Worm (Caenorhabditis elegans) whole organism, late embryonic: Measurements from ENCODE around the gene kcc-2.

Source experiments
- Y22D7AL.16 ChIP-seq: sonication (generic microtip); optimal IDR thresholded peaks from 2 replicates; lab custom pipeline; 2016; ENCODE audit warnings: missing genetic modification characterization, missing compliant biosample characterization
- ama-1 ChIP-seq: fragments of 150-350 bp; optimal IDR thresholded peaks from 2 replicates; lab custom pipeline; 2014
- ceh-18 ChIP-seq: sonication (generic microtip); optimal IDR thresholded peaks from 2 replicates; lab custom pipeline; 2016; ENCODE audit warnings: missing genetic modification characterization, missing compliant biosample characterization
- ceh-19 ChIP-seq: fragments of 200-800 bp; sonication (Bioruptor generic); optimal IDR thresholded peaks from 2 replicates; lab custom pipeline; 2018; ENCODE audit warnings: mild to moderate bottlenecking, missing genetic modification characterization, missing compliant biosample characterization
- dmd-4 ChIP-seq: sonication (generic microtip); optimal IDR thresholded peaks from 2 replicates; lab custom pipeline; 2016; ENCODE audit warnings: borderline replicate concordance, missing genetic modification characterization, missing compliant biosample characterization
- elt-4 ChIP-seq: sonication (generic microtip); optimal IDR thresholded peaks from 2 replicates; lab custom pipeline; 2016; ENCODE audit warnings: missing genetic modification characterization, missing compliant biosample characterization
- fkh-10 ChIP-seq: fragments of 150-350 bp; optimal IDR thresholded peaks from 2 replicates; lab custom pipeline; 2014; ENCODE audit warnings: missing biosample characterization, missing genetic modification reagents, missing genetic modification characterization
- fkh-6 ChIP-seq: sonication (generic microtip); optimal IDR thresholded peaks from 2 replicates; lab custom pipeline; 2016; ENCODE audit warnings: missing genetic modification characterization, missing compliant biosample characterization
- gmeb-2 ChIP-seq: sonication (generic microtip); optimal IDR thresholded peaks from 2 replicates; lab custom pipeline; 2016; ENCODE audit warnings: missing genetic modification characterization, inconsistent platforms, missing compliant biosample characterization
- nhr-11 ChIP-seq: fragments of 150-350 bp; optimal IDR thresholded peaks from 2 replicates; lab custom pipeline; 2014; ENCODE audit warnings: missing biosample characterization, missing genetic modification characterization
- pha-4 ChIP-seq: fragments of 150-350 bp; optimal IDR thresholded peaks from 2 replicates; lab custom pipeline; 2018; ENCODE audit warnings: missing biosample characterization, missing genetic modification reagents, missing genetic modification characterization

DNA sequence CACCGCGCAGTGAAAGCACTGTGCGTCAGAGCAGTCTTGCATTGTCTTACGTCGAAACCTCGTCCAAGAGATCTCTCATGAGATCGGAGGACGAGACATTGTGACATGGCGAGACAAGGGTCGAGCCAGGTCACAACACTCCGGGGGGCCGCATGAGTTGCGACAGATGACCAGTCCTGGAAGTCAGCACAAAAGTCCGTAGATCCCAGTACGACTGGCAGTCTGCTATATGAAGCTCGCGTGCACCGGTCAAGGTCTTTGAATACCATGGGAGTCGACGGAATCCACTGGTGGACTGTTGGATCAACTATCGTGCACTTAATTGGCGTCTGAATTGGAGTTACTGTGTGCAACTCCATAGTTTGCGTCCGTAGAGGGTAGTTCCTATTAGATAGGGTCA lies 35.1 kb upstream of the kcc-2 start:
- TF ChIP-seq Y22D7AL.16 (tag; lab: Kevin White, UChicago) (no peak), ceh-18 (no peak), elt-4 (tag; lab: Kevin White, UChicago) (no peak), ama-1 (lab: Kevin White, UChicago) (no peak), fkh-10 (GFP tag; lab: Kevin White, UChicago) (no peak), fkh-6 (tag; lab: Kevin White, UChicago) (no peak), ceh-19 (GFP tag; lab: Kevin White, UChicago) (no peak), gmeb-2 (no peak), pha-4 (tag; lab: Kevin White, UChicago) (no peak), nhr-11 (no peak), dmd-4 (no peak)
